Worm (Caenorhabditis elegans) whole organism, L2 larva: ENCODE results near the gene C23G10.11.

Experiments used
- fos-1 ChIP-seq: fragments of 150-350 bp; optimal IDR thresholded peaks from 2 replicates; lab custom pipeline; 2014; ENCODE audit warnings: missing biosample characterization, missing genetic modification characterization
- unc-39 ChIP-seq: fragments of 150-350 bp; optimal IDR thresholded peaks from 2 replicates; lab custom pipeline; 2014; ENCODE audit warnings: missing biosample characterization, missing genetic modification characterization
- ztf-11 ChIP-seq: sonication (generic microtip); optimal IDR thresholded peaks from 2 replicates; lab custom pipeline; 2017; ENCODE audit warnings: missing biosample characterization, missing genetic modification characterization
- ztf-4 ChIP-seq: fragments of 150-350 bp; optimal IDR thresholded peaks from 2 replicates; lab custom pipeline; 2014; ENCODE audit warnings: missing biosample characterization, missing genetic modification characterization

DNA sequence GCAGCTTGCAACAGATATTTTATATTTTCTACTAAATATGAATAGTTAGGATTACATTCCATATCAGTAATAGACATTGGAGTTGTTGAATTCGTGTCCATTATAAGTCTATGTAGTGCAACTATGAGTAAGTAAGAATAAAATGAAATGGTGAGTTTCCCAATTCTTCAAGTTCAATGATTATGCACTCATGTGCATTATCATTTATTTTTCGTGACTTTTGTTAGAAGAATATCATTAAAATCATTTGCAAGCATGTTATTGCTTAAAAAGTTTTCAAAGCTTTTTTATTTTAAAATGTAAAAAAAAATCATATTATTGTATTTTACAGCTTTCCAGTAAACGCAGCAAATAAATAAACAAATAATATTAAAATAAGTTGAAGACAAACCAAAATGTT lies 41.3 kb upstream of the C23G10.11 start, which contains the start of gene srg-9:
- TF ChIP-seq unc-39 (tag; lab: Kevin White, UChicago): no peak
- TF ChIP-seq ztf-11 (tag; lab: Kevin White, UChicago): no peak
- no peak for TF ChIP-seq ztf-4 (tag; lab: Kevin White, UChicago)
- TF ChIP-seq fos-1 (tag; lab: Kevin White, UChicago): no peak
